Fruit fly (Drosophila melanogaster): Measurements from ENCODE around the gene snky.

Gene snky

dm6 chr3L:13145021-13145420, 29.3 kb upstream of the snky start:
- TF ChIP-seq jim (GFP tag; optimal IDR thresholded peaks at IDR 0.05) (no peak), usp (GFP tag; optimal IDR thresholded peaks at IDR 0.05) (no peak), rgr (GFP tag; optimal IDR thresholded peaks at IDR 0.05) (no peak), CG9705 (GFP tag; optimal IDR thresholded peaks at IDR 0.05) (no peak), N (GFP tag; optimal IDR thresholded peaks at IDR 0.05) (no peak), CrebA (GFP tag; optimal IDR thresholded peaks at IDR 0.05; ENCODE audit: borderline replicate concordance) (no peak), Vsx2 (GFP tag; optimal IDR thresholded peaks at IDR 0.05; ENCODE audit: partially characterized antibody) (no peak), foxo (GFP tag; optimal IDR thresholded peaks at IDR 0.05) (no peak), sv (GFP tag; optimal IDR thresholded peaks at IDR 0.05) (no peak), GATAd (GFP tag; optimal IDR thresholded peaks at IDR 0.05) (no peak), pan (optimal IDR thresholded peaks at IDR 0.05) (no peak), fru (GFP tag; optimal IDR thresholded peaks at IDR 0.05) (no peak), br (GFP tag; optimal IDR thresholded peaks at IDR 0.05) (no peak), OdsH (GFP tag; optimal IDR thresholded peaks at IDR 0.05) (no peak), Jra (GFP tag; optimal IDR thresholded peaks at IDR 0.05) (no peak), HLH106 (tag; optimal IDR thresholded peaks at IDR 0.05) (no peak)

- TF ChIP-seq fru (GFP tag; optimal IDR thresholded peaks at IDR 0.05) = no peak
- TF ChIP-seq sage (GFP tag; optimal IDR thresholded peaks at IDR 0.05) = no peak
- no peak for TF ChIP-seq jim (GFP tag; optimal IDR thresholded peaks at IDR 0.05)
- TF ChIP-seq Hr78 (GFP tag; optimal IDR thresholded peaks at IDR 0.05) = no peak
- no peak for TF ChIP-seq brk (GFP tag; optimal IDR thresholded peaks at IDR 0.05)
- TF ChIP-seq HLH106 (tag; optimal IDR thresholded peaks at IDR 0.05) = no peak
- no peak for TF ChIP-seq Vsx2 (GFP tag; optimal IDR thresholded peaks at IDR 0.05; ENCODE audit: partially characterized antibody)
- TF ChIP-seq lola (GFP tag; optimal IDR thresholded peaks at IDR 0.05) = no peak
- TF ChIP-seq Jra (GFP tag; optimal IDR thresholded peaks at IDR 0.05) = no peak
- no peak for TF ChIP-seq sv (GFP tag; optimal IDR thresholded peaks at IDR 0.05)
- TF ChIP-seq br (GFP tag; optimal IDR thresholded peaks at IDR 0.05) = no peak
- no peak for TF ChIP-seq Abd-B (GFP tag; optimal IDR thresholded peaks at IDR 0.05)
- no peak for TF ChIP-seq dmrt93B (GFP tag; optimal IDR thresholded peaks at IDR 0.05)
- no peak for TF ChIP-seq Hr83 (GFP tag; optimal IDR thresholded peaks at IDR 0.05; ENCODE audit: poor library complexity, severe bottlenecking)
- no peak for TF ChIP-seq Mio (GFP tag; optimal IDR thresholded peaks at IDR 0.05)
- TF ChIP-seq psq (GFP tag; optimal IDR thresholded peaks at IDR 0.05) = no peak
These were observed 27.8 kb upstream of the snky start for dm6 chr3L:13146491-13146890.

dm6 chr3L:13153915-13154542, 20.2 kb upstream of the snky start:
- TF ChIP-seq Hr78 (GFP tag; optimal IDR thresholded peaks at IDR 0.05) (no peak), sv (GFP tag; optimal IDR thresholded peaks at IDR 0.05) (no peak), foxo (GFP tag; optimal IDR thresholded peaks at IDR 0.05) (no peak), dmrt93B (GFP tag; optimal IDR thresholded peaks at IDR 0.05) (no peak), Dif (GFP tag; optimal IDR thresholded peaks at IDR 0.05; ENCODE audit: partially characterized antibody) (no peak), N (GFP tag; optimal IDR thresholded peaks at IDR 0.05) (no peak), Abd-B (GFP tag; optimal IDR thresholded peaks at IDR 0.05) (no peak), fru (GFP tag; optimal IDR thresholded peaks at IDR 0.05) (no peak), dl (GFP tag; optimal IDR thresholded peaks at IDR 0.05; ENCODE audit: insufficient read depth in 1 of 2, partially characterized antibody in 2 of 2) (no peak), woc (GFP tag; optimal IDR thresholded peaks at IDR 0.05) (no peak), ey (GFP tag; optimal IDR thresholded peaks at IDR 0.05) (no peak), CrebA (GFP tag; optimal IDR thresholded peaks at IDR 0.05; ENCODE audit: borderline replicate concordance) (no peak)

dm6 chr3L:13155276-13155675, 19.0 kb upstream of the snky start:
- TF ChIP-seq dmrt93B (GFP tag; optimal IDR thresholded peaks at IDR 0.05) (no peak), CG9705 (GFP tag; optimal IDR thresholded peaks at IDR 0.05) (no peak), jim (GFP tag; optimal IDR thresholded peaks at IDR 0.05) (no peak), foxo (GFP tag; optimal IDR thresholded peaks at IDR 0.05) (no peak), Hr78 (GFP tag; optimal IDR thresholded peaks at IDR 0.05) (no peak), Abd-B (GFP tag; optimal IDR thresholded peaks at IDR 0.05) (no peak)

- TF ChIP-seq CG9705 (GFP tag; optimal IDR thresholded peaks at IDR 0.05) (no peak), br (GFP tag; optimal IDR thresholded peaks at IDR 0.05) (no peak)
These were observed 5.0 kb upstream of the snky start for dm6 chr3L:13169280-13169679.
